Worm (Caenorhabditis elegans) whole organism, midembryonic: ENCODE data around the gene M02F4.2.

Source experiments
- T22C8.4 ChIP-seq: fragments of 200-800 bp; sonication (Bioruptor generic); IDR thresholded peaks from 2 replicates; pipeline ENCODE4 v1.3.6; 2022; ENCODE audit warnings: missing genetic modification characterization, missing compliant biosample characterization
- cog-1 ChIP-seq: sonication (generic microtip); optimal IDR thresholded peaks from 2 replicates; lab custom pipeline; 2016; ENCODE audit warnings: missing genetic modification characterization, missing compliant biosample characterization
- flt-1 ChIP-seq: fragments of 200-800 bp; sonication (Bioruptor generic); IDR thresholded peaks from 2 replicates; pipeline ENCODE4 v1.3.6; 2022; ENCODE audit warnings: missing genetic modification characterization, missing compliant biosample characterization
- klf-2 ChIP-seq: fragments of 200-800 bp; sonication (Bioruptor generic); conservative IDR thresholded peaks from 2 replicates; pipeline ENCODE4 v1.3.6; 2022; ENCODE audit warnings: missing genetic modification reagents, missing genetic modification characterization, missing compliant biosample characterization
- med-1 ChIP-seq: sonication (generic microtip); optimal IDR thresholded peaks from 2 replicates; lab custom pipeline; 2017; ENCODE audit warnings: missing genetic modification characterization, mild to moderate bottlenecking, missing compliant biosample characterization, antibody characterized with exemption, missing genetic modification reagents; ENCODE audit not compliant: insufficient read depth
- ref-1 ChIP-seq: fragments of 200-800 bp; sonication (Bioruptor generic); conservative IDR thresholded peaks from 2 replicates; pipeline ENCODE4 v1.3.6; 2022; ENCODE audit warnings: missing genetic modification reagents, missing genetic modification characterization, missing compliant biosample characterization
- tab-1 ChIP-seq: fragments of 200-800 bp; sonication (Bioruptor generic); IDR thresholded peaks from 2 replicates; pipeline ENCODE4 v1.3.6; 2022; ENCODE audit warnings: missing genetic modification characterization, missing compliant biosample characterization
- ztf-23 ChIP-seq: fragments of 200-800 bp; sonication (Bioruptor generic); IDR thresholded peaks from 2 replicates; pipeline ENCODE4 v1.3.6; 2022; ENCODE audit warnings: missing genetic modification reagents, missing genetic modification characterization, missing compliant biosample characterization
- ztf-29 ChIP-seq: fragments of 200-800 bp; sonication (Bioruptor generic); IDR thresholded peaks from 2 replicates; pipeline ENCODE4 v1.3.6; 2022; ENCODE audit warnings: missing genetic modification reagents, missing genetic modification characterization, missing compliant biosample characterization

M02F4.2 gene

ce11 chrX:3034203-3034602 lies at the start of gene M02F4.2:
TSS of gene M02F4.2 (minus strand) at chrX:3034303.
- TF ChIP-seq klf-2: no peak
- TF ChIP-seq flt-1 (GFP tag; lab: Robert Waterston, UW): no peak
- no peak for TF ChIP-seq cog-1 (tag; lab: Kevin White, UChicago)
- TF ChIP-seq ztf-23: no peak
- TF ChIP-seq med-1: no peak
- TF ChIP-seq tab-1 (GFP tag; lab: Robert Waterston, UW): no peak
- no peak for TF ChIP-seq T22C8.4 (GFP tag; lab: Robert Waterston, UW)
- TF ChIP-seq ref-1 (GFP tag; lab: Robert Waterston, UW): no peak
- TF ChIP-seq ztf-29: no peak

DNA sequence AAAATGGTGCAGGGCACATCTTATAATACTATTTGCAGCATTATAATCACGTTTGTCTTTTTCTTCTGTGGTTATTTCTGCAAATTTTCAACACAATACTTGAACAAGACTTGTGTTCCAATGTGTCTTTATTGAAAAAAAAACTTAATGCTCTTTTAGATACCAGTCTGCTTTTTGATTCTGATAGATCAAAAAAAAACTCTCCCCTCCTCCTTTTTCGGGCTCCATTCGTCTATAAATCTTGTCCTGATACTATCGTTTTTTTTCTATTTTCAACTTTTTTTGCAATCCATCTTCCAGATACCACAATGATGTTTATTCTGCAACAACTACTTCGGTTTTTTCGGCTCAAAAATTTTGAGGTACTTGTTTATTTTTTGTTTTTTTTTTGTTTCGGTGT lies 46.7 kb upstream of the M02F4.2 start, which contains the start of gene twk-16:
twk-16 (plus strand) TSS at position 301 of the 400 bp plus-strand sequence.
- TF ChIP-seq klf-2: no peak
- no peak for TF ChIP-seq ztf-23
- TF ChIP-seq med-1: no peak
- no peak for TF ChIP-seq tab-1 (GFP tag; lab: Robert Waterston, UW)
- TF ChIP-seq ref-1 (GFP tag; lab: Robert Waterston, UW): no peak

- TF ChIP-seq klf-2: no peak
- TF ChIP-seq tab-1 (GFP tag; lab: Robert Waterston, UW): no peak
- TF ChIP-seq med-1: no peak
- no peak for TF ChIP-seq ztf-23
- no peak for TF ChIP-seq cog-1 (tag; lab: Kevin White, UChicago)
- no peak for TF ChIP-seq flt-1 (GFP tag; lab: Robert Waterston, UW)
- TF ChIP-seq ref-1 (GFP tag; lab: Robert Waterston, UW): no peak
- no peak for TF ChIP-seq ztf-29
- TF ChIP-seq T22C8.4 (GFP tag; lab: Robert Waterston, UW): no peak
Observed at ce11 chrX:3070322-3070721, 36.2 kb upstream of the M02F4.2 start, which contains the start of gene ceh-31. TSS of gene ceh-31 (minus strand) at chrX:3070422.

DNA sequence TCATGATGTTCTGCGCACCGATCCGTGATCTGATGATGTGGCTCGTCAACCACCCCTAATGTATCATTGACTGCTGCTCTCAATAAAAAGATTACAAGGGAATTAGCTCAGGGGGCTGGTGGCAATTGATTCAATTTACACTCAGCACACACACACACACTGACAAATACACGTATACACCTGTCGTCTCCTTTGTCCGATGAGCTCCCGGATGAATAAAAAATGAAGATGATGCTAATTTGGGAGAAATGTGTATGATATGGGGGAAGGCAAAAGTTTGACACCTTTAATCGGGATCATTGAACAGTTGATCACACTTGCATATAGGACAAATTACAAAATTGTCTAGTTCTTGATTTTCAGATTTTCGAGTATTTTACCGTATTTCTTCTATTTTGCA lies 32.9 kb upstream of the M02F4.2 start:
- TF ChIP-seq med-1 (no peak), cog-1 (tag; lab: Kevin White, UChicago) (no peak)

ce11 chrX:3063274-3063673 lies 29.2 kb upstream of the M02F4.2 start, which contains the start of gene ceh-30:
TSS of gene ceh-30 (plus strand) at chrX:3063574.
- TF ChIP-seq flt-1 (GFP tag; lab: Robert Waterston, UW) (no peak), cog-1 (tag; lab: Kevin White, UChicago) (no peak), med-1 (no peak), T22C8.4 (GFP tag; lab: Robert Waterston, UW) (no peak), tab-1 (GFP tag; lab: Robert Waterston, UW) (no peak), ztf-29 (no peak)

ce11 chrX:3061698-3062097 lies 27.6 kb upstream of the M02F4.2 start:
- TF ChIP-seq ztf-29 (no peak), flt-1 (GFP tag; lab: Robert Waterston, UW) (no peak), ztf-23 (no peak)

- TF ChIP-seq tab-1 (GFP tag; lab: Robert Waterston, UW): no peak
- TF ChIP-seq ztf-23: no peak
- TF ChIP-seq flt-1 (GFP tag; lab: Robert Waterston, UW): no peak
- TF ChIP-seq ref-1 (GFP tag; lab: Robert Waterston, UW): no peak
- no peak for TF ChIP-seq cog-1 (tag; lab: Kevin White, UChicago)
- TF ChIP-seq klf-2: no peak
- no peak for TF ChIP-seq ztf-29
- TF ChIP-seq T22C8.4 (GFP tag; lab: Robert Waterston, UW): no peak
- TF ChIP-seq med-1: no peak
Observed at ce11 chrX:3059299-3059698, 25.2 kb upstream of the M02F4.2 start, which contains the start of gene rsef-1. TSS of gene rsef-1 (minus strand) at chrX:3059399.

ce11 chrX:3057656-3058055 lies 23.6 kb upstream of the M02F4.2 start:
- TF ChIP-seq cog-1 (tag; lab: Kevin White, UChicago) (no peak), T22C8.4 (GFP tag; lab: Robert Waterston, UW) (no peak), ztf-29 (no peak), tab-1 (GFP tag; lab: Robert Waterston, UW) (no peak), ztf-23 (no peak), ref-1 (GFP tag; lab: Robert Waterston, UW) (no peak), klf-2 (no peak)

DNA sequence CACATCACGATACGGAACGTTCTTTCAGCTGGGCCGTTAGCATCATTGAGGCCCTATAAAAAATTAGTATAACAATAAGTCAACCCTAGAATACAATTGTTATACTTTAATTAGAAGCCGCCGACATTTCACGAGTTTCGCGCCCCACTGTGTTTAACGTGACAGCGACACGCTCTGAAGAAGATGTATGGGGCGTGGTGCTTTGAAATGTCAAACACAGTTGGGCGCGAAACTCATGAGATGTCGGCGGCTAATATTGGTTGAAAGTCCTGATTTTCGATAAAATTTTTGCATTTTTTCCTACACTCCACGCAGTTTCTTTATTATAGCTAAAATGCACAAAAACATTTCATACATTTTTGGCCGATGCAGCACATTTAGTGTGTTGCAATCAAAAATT lies 22.0 kb upstream of the M02F4.2 start:
- TF ChIP-seq tab-1 (GFP tag; lab: Robert Waterston, UW) (no peak), flt-1 (GFP tag; lab: Robert Waterston, UW) (no peak), cog-1 (tag; lab: Kevin White, UChicago) (no peak), ztf-29 (no peak), med-1 (no peak), ref-1 (GFP tag; lab: Robert Waterston, UW) (no peak), ztf-23 (no peak), klf-2 (no peak), T22C8.4 (GFP tag; lab: Robert Waterston, UW) (no peak)

DNA sequence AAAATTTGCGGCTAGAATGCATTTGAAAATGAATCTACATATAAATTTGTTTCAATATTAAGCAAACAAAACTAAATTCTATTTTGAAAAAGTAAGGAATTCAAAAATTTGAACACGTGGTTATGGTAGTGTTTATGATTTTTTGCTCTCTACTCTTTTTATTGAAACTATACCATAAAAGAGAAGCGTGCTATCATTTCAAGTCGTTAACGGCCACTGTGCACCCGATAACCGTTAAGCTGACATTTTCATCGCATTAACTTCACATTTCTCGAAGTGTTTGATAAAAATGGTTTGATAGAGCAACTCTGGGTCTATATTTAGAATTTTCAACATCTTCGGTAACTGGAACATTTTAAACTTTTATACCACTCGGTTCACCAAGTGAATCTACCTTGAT lies 20.7 kb upstream of the M02F4.2 start, which contains the start of gene twk-26:
twk-26 (minus strand) TSS at position 23 of the 400 bp plus-strand sequence.
- no peak for TF ChIP-seq med-1
- no peak for TF ChIP-seq tab-1 (GFP tag; lab: Robert Waterston, UW)
- TF ChIP-seq flt-1 (GFP tag; lab: Robert Waterston, UW): no peak
- TF ChIP-seq cog-1 (tag; lab: Kevin White, UChicago): no peak
- no peak for TF ChIP-seq ztf-29
- TF ChIP-seq klf-2: no peak
- TF ChIP-seq ztf-23: no peak
- TF ChIP-seq ref-1 (GFP tag; lab: Robert Waterston, UW): no peak
- TF ChIP-seq T22C8.4 (GFP tag; lab: Robert Waterston, UW): no peak

DNA sequence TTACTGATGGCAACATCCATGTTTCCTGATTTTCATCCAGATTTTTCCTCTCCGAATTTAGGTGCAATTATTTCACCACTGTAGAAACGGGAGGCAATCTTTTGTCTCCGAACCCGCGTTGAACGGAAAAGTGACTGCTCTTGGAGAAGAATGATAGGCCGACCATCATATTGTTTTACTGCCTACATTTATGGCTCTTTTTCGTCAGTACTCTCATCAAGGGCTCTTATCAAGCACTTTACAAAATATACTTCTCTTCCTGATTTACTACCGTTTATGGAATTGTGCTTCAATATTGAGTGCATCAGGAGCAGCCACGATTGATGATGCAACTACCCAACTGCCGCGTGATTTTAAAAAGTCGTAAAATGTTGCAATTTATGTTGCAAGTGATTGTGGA lies 20.3 kb upstream of the M02F4.2 start:
- TF ChIP-seq med-1 (no peak), ref-1 (GFP tag; lab: Robert Waterston, UW) (no peak), ztf-23 (no peak), flt-1 (GFP tag; lab: Robert Waterston, UW) (no peak), T22C8.4 (GFP tag; lab: Robert Waterston, UW) (no peak), klf-2 (no peak), ztf-29 (no peak), cog-1 (tag; lab: Kevin White, UChicago) (no peak), tab-1 (GFP tag; lab: Robert Waterston, UW) (no peak)
